Worm (Caenorhabditis elegans) whole organism, L4 larva: Measurements from ENCODE around the gene ndub-5.

Experiments
- D1046.2 ChIP-seq: fragments of 200-800 bp; sonication (Bioruptor generic); IDR thresholded peaks from 2 replicates; pipeline ENCODE4 v1.3.6; 2022; ENCODE audit warnings: missing genetic modification characterization, missing compliant biosample characterization
- F26F4.8 ChIP-seq: fragments of 200-800 bp; sonication (Bioruptor generic); conservative IDR thresholded peaks from 2 replicates; pipeline ENCODE4 v1.3.6; 2022; ENCODE audit warnings: missing genetic modification characterization, missing compliant biosample characterization
- F49E8.2 ChIP-seq: sonication (generic microtip); optimal IDR thresholded peaks from 2 replicates; lab custom pipeline; 2016; ENCODE audit warnings: missing compliant biosample characterization, mild to moderate bottlenecking, missing genetic modification characterization, borderline replicate concordance
- R02D3.7 ChIP-seq: fragments of 150-350 bp; sonication (generic microtip); optimal IDR thresholded peaks from 3 replicates; lab custom pipeline; 2014; ENCODE audit warnings: missing biosample characterization, missing genetic modification characterization
- T20F7.1 ChIP-seq: fragments of 200-800 bp; sonication (Bioruptor generic); optimal IDR thresholded peaks from 2 replicates; lab custom pipeline; 2018; ENCODE audit warnings: mild to moderate bottlenecking, missing genetic modification characterization, missing compliant biosample characterization
- T26A8.4 ChIP-seq: fragments of 200-800 bp; sonication (Bioruptor generic); IDR thresholded peaks from 2 replicates; pipeline ENCODE4 v1.3.6; 2022; ENCODE audit warnings: missing genetic modification characterization, missing compliant biosample characterization
- Y48G9A.11 ChIP-seq: fragments of 200-800 bp; sonication (Bioruptor generic); IDR thresholded peaks from 2 replicates; pipeline ENCODE4 v1.3.6; 2022; ENCODE audit warnings: missing genetic modification reagents, missing genetic modification characterization, missing compliant biosample characterization
- Y5F2A.4 ChIP-seq: fragments of 200-800 bp; sonication (Bioruptor generic); optimal IDR thresholded peaks from 2 replicates; lab custom pipeline; 2018; ENCODE audit warnings: mild to moderate bottlenecking, missing genetic modification characterization, missing compliant biosample characterization
- Y75B8A.6 ChIP-seq: fragments of 200-800 bp; sonication (Bioruptor generic); IDR thresholded peaks from 2 replicates; pipeline ENCODE4 v1.3.6; 2022; ENCODE audit warnings: missing genetic modification reagents, missing genetic modification characterization, missing compliant biosample characterization
- ZK337.2 ChIP-seq: fragments of 200-800 bp; sonication (Bioruptor generic); IDR thresholded peaks from 2 replicates; pipeline ENCODE4 v1.3.6; 2022; ENCODE audit warnings: missing genetic modification reagents, missing genetic modification characterization, missing compliant biosample characterization
- ama-1 ChIP-seq: fragments of 150-350 bp; optimal IDR thresholded peaks from 2 replicates; lab custom pipeline; 2014; ENCODE audit warnings: inconsistent platforms, mixed read lengths
- arid-1 ChIP-seq: fragments of 200-800 bp; sonication (Bioruptor generic); conservative IDR thresholded peaks from 2 replicates; pipeline ENCODE4 v1.3.6; 2022; ENCODE audit warnings: missing genetic modification reagents, missing genetic modification characterization, missing compliant biosample characterization
- attf-4 ChIP-seq: sonication (generic microtip); optimal IDR thresholded peaks from 3 replicates; lab custom pipeline; 2017; ENCODE audit warnings: missing biosample characterization, missing genetic modification characterization
- ceh-28 ChIP-seq: fragments of 150-350 bp; optimal IDR thresholded peaks from 2 replicates; lab custom pipeline; 2014; ENCODE audit warnings: missing biosample characterization, missing genetic modification reagents, missing genetic modification characterization
- ceh-32 ChIP-seq: sonication (generic microtip); optimal IDR thresholded peaks from 2 replicates; lab custom pipeline; 2016; ENCODE audit warnings: mild to moderate bottlenecking, missing genetic modification characterization, missing compliant biosample characterization; ENCODE audit not compliant: poor library complexity
- ceh-44 ChIP-seq: fragments of 200-800 bp; sonication (Bioruptor generic); IDR thresholded peaks from 2 replicates; pipeline ENCODE4 v1.3.6; 2022; ENCODE audit warnings: missing genetic modification reagents, missing genetic modification characterization, missing compliant biosample characterization
- ceh-62 ChIP-seq: sonication (generic microtip); optimal IDR thresholded peaks from 2 replicates; lab custom pipeline; 2017; ENCODE audit warnings: missing biosample characterization, missing genetic modification characterization
- ceh-82 ChIP-seq: sonication (generic microtip); optimal IDR thresholded peaks from 2 replicates; lab custom pipeline; 2017; ENCODE audit warnings: missing biosample characterization, missing genetic modification characterization
- ces-1 ChIP-seq: fragments of 150-350 bp; sonication (generic microtip); optimal IDR thresholded peaks from 4 replicates; lab custom pipeline; 2014; ENCODE audit warnings: missing biosample characterization, missing genetic modification reagents, missing genetic modification characterization
- ctbp-1 ChIP-seq: fragments of 200-800 bp; sonication (Bioruptor generic); IDR thresholded peaks from 2 replicates; pipeline ENCODE4 v1.3.6; 2022; ENCODE audit warnings: missing genetic modification reagents, missing genetic modification characterization, missing compliant biosample characterization
- daf-16 ChIP-seq, 3 experiments: sonication (generic microtip); optimal IDR thresholded peaks; 2 replicates each; lab custom pipeline; 2016 to 2017; ENCODE audit warnings: missing genetic modification characterization in 3 of 3, missing genetic modification reagents in 3 of 3, mild to moderate bottlenecking in 2 of 3, missing compliant biosample characterization in 2 of 3, missing biosample characterization in 1 of 3, moderate library complexity in 1 of 3
- dmd-9 ChIP-seq: fragments of 200-800 bp; sonication (Bioruptor generic); IDR thresholded peaks from 2 replicates; pipeline ENCODE4 v1.3.6; 2022; ENCODE audit warnings: missing genetic modification reagents, missing genetic modification characterization, missing compliant biosample characterization
- dpl-1 ChIP-seq: fragments of 150-350 bp; optimal IDR thresholded peaks from 2 replicates; lab custom pipeline; 2014; ENCODE audit warnings: missing biosample characterization, missing genetic modification reagents, missing genetic modification characterization
- duxl-1 ChIP-seq: sonication (generic microtip); optimal IDR thresholded peaks from 2 replicates; lab custom pipeline; 2016; ENCODE audit warnings: mild to moderate bottlenecking, missing genetic modification characterization, moderate library complexity, missing compliant biosample characterization; ENCODE audit not compliant: poor library complexity
- dve-1 ChIP-seq: sonication (generic microtip); optimal IDR thresholded peaks from 2 replicates; lab custom pipeline; 2017; ENCODE audit warnings: antibody characterized with exemption, mild to moderate bottlenecking, missing genetic modification characterization, missing compliant biosample characterization; ENCODE audit not compliant: insufficient read depth
- egl-43 ChIP-seq: fragments of 200-800 bp; sonication (Bioruptor generic); IDR thresholded peaks from 2 replicates; pipeline ENCODE4 v1.3.6; 2022; ENCODE audit warnings: missing genetic modification reagents, missing genetic modification characterization, missing compliant biosample characterization
- hif-1 ChIP-seq, 2 experiments: sonication (generic microtip); optimal IDR thresholded peaks; 2 replicates each; lab custom pipeline; 2016 to 2017; ENCODE audit warnings: missing compliant biosample characterization in 2 of 2, missing genetic modification characterization in 2 of 2, missing genetic modification reagents in 2 of 2, missing genotype in 2 of 2, mild to moderate bottlenecking in 1 of 2
- hlh-11 ChIP-seq: fragments of 200-800 bp; sonication (Bioruptor generic); optimal IDR thresholded peaks from 2 replicates; lab custom pipeline; 2018; ENCODE audit warnings: mild to moderate bottlenecking, missing genetic modification characterization, missing compliant biosample characterization
- hlh-30 ChIP-seq: sonication (generic microtip); optimal IDR thresholded peaks from 2 replicates; lab custom pipeline; 2017; ENCODE audit warnings: antibody characterized with exemption, mild to moderate bottlenecking, missing genetic modification characterization, missing compliant biosample characterization; ENCODE audit not compliant: insufficient read depth
- hmg-1.1 ChIP-seq: fragments of 200-800 bp; sonication (Bioruptor generic); IDR thresholded peaks from 2 replicates; pipeline ENCODE4 v1.3.6; 2022; ENCODE audit warnings: missing genetic modification reagents, missing genetic modification characterization, missing compliant biosample characterization
- lim-7 ChIP-seq: fragments of 200-800 bp; sonication (Bioruptor generic); IDR thresholded peaks from 2 replicates; pipeline ENCODE4 v1.3.6; 2022; ENCODE audit warnings: missing genetic modification characterization, missing compliant biosample characterization
- lin-38 ChIP-seq: fragments of 200-800 bp; sonication (Bioruptor generic); IDR thresholded peaks from 2 replicates; pipeline ENCODE4 v1.3.6; 2022; ENCODE audit warnings: missing genetic modification reagents, missing genetic modification characterization, missing compliant biosample characterization
- lin-39 ChIP-seq: fragments of 150-350 bp; optimal IDR thresholded peaks from 2 replicates; lab custom pipeline; 2014; ENCODE audit warnings: missing biosample characterization, missing genetic modification reagents, missing genetic modification characterization
- lir-3 ChIP-seq: sonication (generic microtip); optimal IDR thresholded peaks from 2 replicates; lab custom pipeline; 2016; ENCODE audit warnings: mild to moderate bottlenecking, missing genetic modification characterization, missing compliant biosample characterization
- madf-9 ChIP-seq: fragments of 200-800 bp; sonication (Bioruptor generic); conservative IDR thresholded peaks from 2 replicates; pipeline ENCODE4 v1.3.6; 2022; ENCODE audit warnings: missing genetic modification reagents, missing genetic modification characterization, missing compliant biosample characterization
- mep-1 ChIP-seq: fragments of 150-350 bp; sonication (generic microtip); optimal IDR thresholded peaks from 3 replicates; lab custom pipeline; 2014; ENCODE audit warnings: missing biosample characterization, missing genetic modification characterization
- mxl-2 ChIP-seq: fragments of 200-800 bp; sonication (Bioruptor generic); conservative IDR thresholded peaks from 2 replicates; pipeline ENCODE4 v1.3.6; 2022; ENCODE audit warnings: missing genetic modification reagents, missing genetic modification characterization, missing compliant biosample characterization
- nhr-111 ChIP-seq: fragments of 200-800 bp; sonication (Bioruptor generic); optimal IDR thresholded peaks from 2 replicates; lab custom pipeline; 2018; ENCODE audit warnings: mild to moderate bottlenecking, missing genetic modification characterization, missing compliant biosample characterization
- nhr-76 ChIP-seq: fragments of 150-350 bp; optimal IDR thresholded peaks from 2 replicates; lab custom pipeline; 2014; ENCODE audit warnings: missing biosample characterization, missing genetic modification characterization
- pha-4 ChIP-seq, 2 experiments: fragments of 150-350 bp in 1 of 2; fragments of 200-800 bp in 1 of 2; sonication (Bioruptor generic) in 1 of 2; IDR thresholded peaks in 1 of 2; optimal IDR thresholded peaks in 1 of 2; 2 replicates each; pipeline versions ENCODE4 v1.3.6 to Lab custom; 2014 to 2022; ENCODE audit warnings: missing genetic modification characterization in 2 of 2, missing genetic modification reagents in 2 of 2, missing biosample characterization in 1 of 2, missing compliant biosample characterization in 1 of 2
- rbr-2 ChIP-seq: sonication (generic microtip); optimal IDR thresholded peaks from 2 replicates; lab custom pipeline; 2016; ENCODE audit warnings: missing genotype, missing genetic modification characterization, missing compliant biosample characterization
- snpc-1.2 ChIP-seq: fragments of 200-800 bp; sonication (Bioruptor generic); IDR thresholded peaks from 2 replicates; pipeline ENCODE4 v1.3.6; 2022; ENCODE audit warnings: missing genetic modification reagents, missing genetic modification characterization, missing compliant biosample characterization
- snpc-4 ChIP-seq: fragments of 150-350 bp; optimal IDR thresholded peaks from 2 replicates; lab custom pipeline; 2014; ENCODE audit warnings: missing biosample characterization, missing genetic modification characterization
- spr-3 ChIP-seq: fragments of 200-800 bp; sonication (Bioruptor generic); optimal IDR thresholded peaks from 2 replicates; lab custom pipeline; 2018; ENCODE audit warnings: mild to moderate bottlenecking, missing genetic modification characterization, missing compliant biosample characterization
- tra-1 ChIP-seq: fragments of 200-800 bp; sonication (Bioruptor generic); IDR thresholded peaks from 2 replicates; pipeline ENCODE4 v1.3.6; 2022; ENCODE audit warnings: missing genetic modification reagents, missing genetic modification characterization, missing compliant biosample characterization
- unc-39 ChIP-seq: sonication (generic microtip); optimal IDR thresholded peaks from 2 replicates; lab custom pipeline; 2017; ENCODE audit warnings: missing biosample characterization, missing genetic modification characterization
- unc-62 ChIP-seq, 3 experiments: fragments of 150-350 bp in 1 of 3; sonication (generic microtip); optimal IDR thresholded peaks in 2 of 3; peaks in 1 of 3; 1 replicate in 1 of 3; 2 replicates in 2 of 3; lab custom pipeline; 2014 to 2017; ENCODE audit warnings: missing biosample characterization in 3 of 3, missing genetic modification characterization in 3 of 3, missing genetic modification reagents in 3 of 3, missing genotype in 1 of 3
- ztf-11 ChIP-seq: fragments of 150-350 bp; optimal IDR thresholded peaks from 2 replicates; lab custom pipeline; 2014; ENCODE audit warnings: missing biosample characterization, missing genetic modification characterization

The ndub-5 gene

ce11 chrII:5661735-5662177 lies 29.4 kb downstream of the ndub-5 start (continued):
- TF ChIP-seq hif-1 (tag; optimal IDR thresholded peaks at IDR 0.05; lab: Kevin White, UChicago) (peak; percentile 31 to 94), ctbp-1 (GFP tag; lab: Robert Waterston, UW) (peak; percentile 99), dmd-9 (GFP tag; lab: Robert Waterston, UW) (peak; percentile 80), ama-1 (lab: Kevin White, UChicago) (peak; percentile 100), unc-62 (GFP tag; optimal IDR thresholded peaks at IDR 0.05 in 1 of 2; lab: Kevin White, UChicago) (peak in 1 of 2 experiments; percentile 100), unc-62 (tag; optimal IDR thresholded peaks at IDR 0.05; lab: Kevin White, UChicago) (peak; percentile 45), lim-7 (GFP tag; lab: Robert Waterston, UW) (peak; percentile 95), rbr-2 (tag; lab: Kevin White, UChicago) (peak; percentile 96), ceh-28 (tag; lab: Kevin White, UChicago) (peak; percentile 76), unc-39 (no peak), T26A8.4 (GFP tag; lab: Robert Waterston, UW) (peak; percentile 97), Y75B8A.6 (peak; percentile 98), mxl-2 (GFP tag; lab: Robert Waterston, UW) (peak; percentile 51; the same call in 1 of the 2 replicates), mep-1 (peak; percentile 90), ztf-11 (peak; percentile 29), ceh-44 (peak; percentile 34; the same call in 1 of the 2 replicates), hmg-1.1 (GFP tag; lab: Robert Waterston, UW) (peak; percentile 97), Y48G9A.11 (GFP tag; lab: Robert Waterston, UW) (peak; percentile 95), hlh-11 (tag; lab: Kevin White, UChicago) (peak; percentile 87), Y5F2A.4 (GFP tag; lab: Kevin White, UChicago) (peak; percentile 81), lir-3 (tag; lab: Kevin White, UChicago) (peak; percentile 72), ceh-62 (tag; lab: Kevin White, UChicago) (no peak), ces-1 (GFP tag; lab: Kevin White, UChicago) (no peak), hlh-30 (tag; lab: Kevin White, UChicago) (peak; percentile 89), spr-3 (GFP tag; lab: Kevin White, UChicago) (peak; percentile 94), T20F7.1 (GFP tag; lab: Kevin White, UChicago) (peak; percentile 82), tra-1 (GFP tag; lab: Robert Waterston, UW) (peak; percentile 97), F26F4.8 (peak; percentile 57; the same call in 1 of the 2 replicates), ZK337.2 (peak; percentile 88), arid-1 (GFP tag; lab: Robert Waterston, UW) (peak; percentile 97), nhr-76 (no peak), lin-39 (tag; lab: Kevin White, UChicago) (no peak), lin-38 (peak; percentile 89), snpc-1.2 (GFP tag; lab: Robert Waterston, UW) (peak; percentile 94), R02D3.7 (no peak), F49E8.2 (peak; percentile 88), D1046.2 (GFP tag; lab: Robert Waterston, UW) (peak; percentile 94), egl-43 (GFP tag; lab: Robert Waterston, UW) (peak; percentile 99), pha-4 (GFP tag; IDR thresholded peaks at IDR 0.05; lab: Robert Waterston, UW) (peak; percentile 98), pha-4 (tag; optimal IDR thresholded peaks at IDR 0.05; lab: Kevin White, UChicago) (no peak), ceh-32 (tag; lab: Kevin White, UChicago) (peak; percentile 59), duxl-1 (tag; lab: Kevin White, UChicago) (peak; percentile 69), madf-9 (GFP tag; lab: Robert Waterston, UW) (peak; percentile 90), snpc-4 (no peak), nhr-111 (peak; percentile 99), dpl-1 (GFP tag; lab: Kevin White, UChicago) (peak; percentile 37), daf-16 (GFP tag; optimal IDR thresholded peaks at IDR 0.05; lab: Kevin White, UChicago) (peak; percentile 43 to 46), daf-16 (tag; optimal IDR thresholded peaks at IDR 0.05; lab: Kevin White, UChicago) (peak; percentile 72), attf-4 (no peak), dve-1 (peak; percentile 80), ceh-82 (tag; lab: Kevin White, UChicago) (no peak)
